Fruit fly (Drosophila melanogaster) whole organism, adult: ENCODE data around the gene CG13375.

ENCODE experiments used
- CG11617 ChIP-seq: fragments of 200-800 bp; sonication (Bioruptor generic); optimal IDR thresholded peaks from 2 replicates; lab custom pipeline; 2017; ENCODE audit warnings: mild to moderate bottlenecking, missing biosample characterization, missing genetic modification reagents, missing genetic modification characterization
- CG12768 ChIP-seq: fragments of 200-800 bp; sonication (Bioruptor generic); optimal IDR thresholded peaks from 2 replicates; lab custom pipeline; 2017; ENCODE audit warnings: missing biosample characterization, missing genetic modification characterization, mild to moderate bottlenecking, moderate library complexity, missing genetic modification reagents
- CG14711 ChIP-seq: fragments of 200-800 bp; sonication (Bioruptor generic); optimal IDR thresholded peaks from 2 replicates; lab custom pipeline; 2018; ENCODE audit warnings: missing biosample characterization, mild to moderate bottlenecking, missing genetic modification characterization, moderate library complexity
- CG1620 ChIP-seq: fragments of 200-800 bp; sonication (Bioruptor generic); optimal IDR thresholded peaks from 2 replicates; lab custom pipeline; 2016; ENCODE audit warnings: missing biosample characterization, missing genetic modification characterization
- CG33017 ChIP-seq: fragments of 200-800 bp; sonication (Bioruptor generic); optimal IDR thresholded peaks from 2 replicates; lab custom pipeline; 2018; ENCODE audit warnings: missing biosample characterization, mild to moderate bottlenecking, missing genetic modification characterization, moderate library complexity
- CG5204 ChIP-seq: fragments of 200-800 bp; sonication (Bioruptor generic); optimal IDR thresholded peaks from 2 replicates; lab custom pipeline; 2016; ENCODE audit warnings: missing biosample characterization, missing genetic modification characterization
- CG7045 ChIP-seq: fragments of 200-800 bp; sonication (Bioruptor generic); optimal IDR thresholded peaks from 2 replicates; lab custom pipeline; 2017; ENCODE audit warnings: missing biosample characterization, mild to moderate bottlenecking, missing genetic modification characterization
- CG7101 ChIP-seq: fragments of 200-800 bp; sonication (Bioruptor generic); optimal IDR thresholded peaks from 2 replicates; lab custom pipeline; 2018; ENCODE audit warnings: missing biosample characterization, mild to moderate bottlenecking, missing genetic modification characterization, moderate library complexity
- Clk ChIP-seq: fragments of 200-800 bp; sonication (Bioruptor generic); optimal IDR thresholded peaks from 2 replicates; lab custom pipeline; 2017; ENCODE audit warnings: missing biosample characterization, missing genetic modification characterization
- Crg-1 ChIP-seq: fragments of 200-800 bp; sonication (Bioruptor generic); optimal IDR thresholded peaks from 2 replicates; lab custom pipeline; 2016; ENCODE audit warnings: missing biosample characterization, missing genetic modification characterization
- Hr96 ChIP-seq: fragments of 200-800 bp; sonication (Bioruptor generic); optimal IDR thresholded peaks from 2 replicates; lab custom pipeline; 2016; ENCODE audit warnings: missing biosample characterization, missing genetic modification characterization
- Mnt ChIP-seq: fragments of 200-800 bp; sonication (Bioruptor generic); optimal IDR thresholded peaks from 2 replicates; lab custom pipeline; 2016; ENCODE audit warnings: missing biosample characterization, mild to moderate bottlenecking, missing genetic modification characterization
- bab1 ChIP-seq: fragments of 200-800 bp; sonication (Bioruptor generic); optimal IDR thresholded peaks from 3 replicates; lab custom pipeline; 2019; ENCODE audit warnings: missing biosample characterization, mild to moderate bottlenecking, missing genetic modification characterization, moderate library complexity
- cic ChIP-seq: fragments of 200-800 bp; sonication (Bioruptor generic); optimal IDR thresholded peaks from 2 replicates; lab custom pipeline; 2017; ENCODE audit warnings: missing biosample characterization, mild to moderate bottlenecking, missing genetic modification characterization, moderate library complexity
- cnc ChIP-seq, 2 experiments: fragments of >200 bp; optimal IDR thresholded peaks; 2 replicates each; lab custom pipeline; 2017
- kay ChIP-seq: fragments of 200-800 bp; sonication (Bioruptor generic); peaks from one replicate; lab custom pipeline; 2016; ENCODE audit warnings: missing biosample characterization, missing genetic modification characterization, borderline replicate concordance
- ovo ChIP-seq: fragments of 200-800 bp; sonication (Bioruptor generic); optimal IDR thresholded peaks from 2 replicates; lab custom pipeline; 2016; ENCODE audit warnings: missing biosample characterization, missing genetic modification characterization
- pad ChIP-seq: fragments of 200-800 bp; sonication (Bioruptor generic); optimal IDR thresholded peaks from 3 replicates; lab custom pipeline; 2017; ENCODE audit warnings: missing biosample characterization, missing genetic modification characterization, mild to moderate bottlenecking, moderate library complexity, missing genetic modification reagents
- tj ChIP-seq: fragments of 200-800 bp; sonication (Bioruptor generic); optimal IDR thresholded peaks from 3 replicates; lab custom pipeline; 2017; ENCODE audit warnings: missing biosample characterization, mild to moderate bottlenecking, missing genetic modification characterization, moderate library complexity
- toe ChIP-seq: fragments of 200-800 bp; sonication (Bioruptor generic); optimal IDR thresholded peaks from 2 replicates; lab custom pipeline; 2016; ENCODE audit warnings: missing biosample characterization, missing genetic modification characterization

Gene CG13375

dm6 chrX:255369-255768 is 39.4 kb downstream of the CG13375 start, which contains the start of gene cin:
TSS of gene cin (plus strand) at chrX:255674.
- TF ChIP-seq Mnt (GFP tag; lab: Kevin White, UChicago) (peak; percentile 25), CG14711 (tag; lab: Kevin White, UChicago) (peak; percentile 69), tj (peak; percentile 5), Clk (no peak), CG7101 (tag; lab: Kevin White, UChicago) (peak; percentile 72), CG1620 (GFP tag; lab: Kevin White, UChicago) (peak; percentile 48), toe (GFP tag; lab: Kevin White, UChicago) (no peak), CG11617 (GFP tag; lab: Kevin White, UChicago) (peak; percentile 57), CG12768 (peak; percentile 12), Crg-1 (peak; percentile 26), kay (GFP tag; lab: Kevin White, UChicago) (no peak), bab1 (peak; percentile 77), cic (no peak), Hr96 (GFP tag; lab: Kevin White, UChicago) (no peak), CG7045 (GFP tag; lab: Kevin White, UChicago) (no peak), ovo (GFP tag; lab: Kevin White, UChicago) (no peak), pad (GFP tag; lab: Kevin White, UChicago) (peak; percentile 23), cnc (optimal IDR thresholded peaks at IDR 0.05; lab: Kevin White, UChicago) (no peak), CG33017 (tag; lab: Kevin White, UChicago) (peak; percentile 41), CG5204 (GFP tag; lab: Kevin White, UChicago) (no peak)

- TF ChIP-seq CG11617 (GFP tag; lab: Kevin White, UChicago) (no peak), CG14711 (tag; lab: Kevin White, UChicago) (peak; percentile 91), cic (no peak), ovo (GFP tag; lab: Kevin White, UChicago) (no peak), CG12768 (no peak), CG1620 (GFP tag; lab: Kevin White, UChicago) (no peak), Hr96 (GFP tag; lab: Kevin White, UChicago) (no peak), pad (GFP tag; lab: Kevin White, UChicago) (no peak), toe (GFP tag; lab: Kevin White, UChicago) (no peak), kay (GFP tag; lab: Kevin White, UChicago) (peak; percentile 72), tj (no peak), CG5204 (GFP tag; lab: Kevin White, UChicago) (no peak), Mnt (GFP tag; lab: Kevin White, UChicago) (no peak), Crg-1 (no peak), bab1 (peak; percentile 45)
Observed at dm6 chrX:254690-255089, 40.1 kb downstream of the CG13375 start, which contains the start of gene CG42376. TSS of gene CG42376 (plus strand) at chrX:254876.

- TF ChIP-seq CG7045 (GFP tag; lab: Kevin White, UChicago): no peak
Observed at dm6 chrX:247329-247728, 47.4 kb downstream of the CG13375 start.

- TF ChIP-seq bab1 (peak; percentile 92), Hr96 (GFP tag; lab: Kevin White, UChicago) (no peak), CG14711 (tag; lab: Kevin White, UChicago) (peak; percentile 14), Mnt (GFP tag; lab: Kevin White, UChicago) (peak; percentile 55), Clk (no peak), CG12768 (no peak), cnc (optimal IDR thresholded peaks at IDR 0.05; lab: Kevin White, UChicago) (no peak), CG11617 (GFP tag; lab: Kevin White, UChicago) (no peak), tj (no peak), CG7045 (GFP tag; lab: Kevin White, UChicago) (no peak), CG1620 (GFP tag; lab: Kevin White, UChicago) (peak; percentile 64), ovo (GFP tag; lab: Kevin White, UChicago) (peak; percentile 88), CG7101 (tag; lab: Kevin White, UChicago) (peak; percentile 16), CG5204 (GFP tag; lab: Kevin White, UChicago) (no peak), kay (GFP tag; lab: Kevin White, UChicago) (no peak), pad (GFP tag; lab: Kevin White, UChicago) (peak; percentile 24), Crg-1 (no peak), cic (no peak), toe (GFP tag; lab: Kevin White, UChicago) (peak; percentile 4), CG33017 (tag; lab: Kevin White, UChicago) (no peak)
Observed at dm6 chrX:245802-246201, 49.0 kb downstream of the CG13375 start, which contains the start of the genes CG3038 and G9a. TSS of gene CG3038 (minus strand) at chrX:245856. TSS of gene G9a (plus strand) at chrX:245978.
